Worm (Caenorhabditis elegans) whole organism, L3 larva: Measurements from ENCODE around the gene C37H5.5.

ENCODE experiments used
- R02D3.7 ChIP-seq: fragments of 150-350 bp; optimal IDR thresholded peaks from 2 replicates; lab custom pipeline; 2014; ENCODE audit warnings: missing biosample characterization, missing genetic modification characterization
- ZK546.5 ChIP-seq: sonication (generic microtip); optimal IDR thresholded peaks from 2 replicates; lab custom pipeline; 2017; ENCODE audit warnings: missing biosample characterization, missing genetic modification characterization
- aly-2 ChIP-seq: fragments of 150-350 bp; optimal IDR thresholded peaks from 2 replicates; lab custom pipeline; 2014; ENCODE audit warnings: missing biosample characterization, missing genetic modification characterization
- ceh-16 ChIP-seq: sonication (generic microtip); optimal IDR thresholded peaks from 2 replicates; lab custom pipeline; 2017; ENCODE audit warnings: missing biosample characterization, missing genetic modification characterization
- ceh-28 ChIP-seq: fragments of 150-350 bp; optimal IDR thresholded peaks from 2 replicates; lab custom pipeline; 2014; ENCODE audit warnings: missing biosample characterization, missing genetic modification reagents, missing genetic modification characterization
- ceh-82 ChIP-seq: fragments of 150-350 bp; optimal IDR thresholded peaks from 2 replicates; lab custom pipeline; 2014; ENCODE audit warnings: missing biosample characterization, missing genetic modification characterization
- ceh-9 ChIP-seq: sonication (generic microtip); optimal IDR thresholded peaks from 2 replicates; lab custom pipeline; 2018; ENCODE audit warnings: missing biosample characterization, missing genetic modification characterization
- daf-12 ChIP-seq: fragments of 150-350 bp; optimal IDR thresholded peaks from 2 replicates; lab custom pipeline; 2014; ENCODE audit warnings: missing biosample characterization, missing genetic modification reagents, missing genetic modification characterization
- egl-27 ChIP-seq: sonication (generic microtip); optimal IDR thresholded peaks from 4 replicates; lab custom pipeline; 2017; ENCODE audit warnings: missing biosample characterization, missing genetic modification reagents, missing genetic modification characterization
- egl-5 ChIP-seq: fragments of 150-350 bp; optimal IDR thresholded peaks from 2 replicates; lab custom pipeline; 2017; ENCODE audit warnings: missing biosample characterization, missing genetic modification reagents, missing genetic modification characterization, inconsistent platforms
- elt-1 ChIP-seq: fragments of 150-350 bp; optimal IDR thresholded peaks from 2 replicates; lab custom pipeline; 2014; ENCODE audit warnings: missing biosample characterization, missing genetic modification characterization
- elt-2 ChIP-seq: sonication (generic microtip); optimal IDR thresholded peaks from 2 replicates; lab custom pipeline; 2016; ENCODE audit warnings: missing genetic modification reagents, mild to moderate bottlenecking, missing genetic modification characterization, missing compliant biosample characterization
- elt-3 ChIP-seq, 3 experiments: fragments of 150-350 bp in 1 of 3; sonication (generic microtip) in 2 of 3; optimal IDR thresholded peaks; 2 replicates in 2 of 3; 4 replicates in 1 of 3; lab custom pipeline; 2014 to 2017; ENCODE audit warnings: missing biosample characterization in 3 of 3, missing genetic modification characterization in 3 of 3
- fkh-2 ChIP-seq: fragments of 150-350 bp; optimal IDR thresholded peaks from 2 replicates; lab custom pipeline; 2014; ENCODE audit warnings: missing biosample characterization, missing genetic modification reagents, missing genetic modification characterization
- fos-1 ChIP-seq: fragments of 150-350 bp; optimal IDR thresholded peaks from 2 replicates; lab custom pipeline; 2014; ENCODE audit warnings: missing biosample characterization, missing genetic modification characterization
- jun-1 ChIP-seq: fragments of 150-350 bp; optimal IDR thresholded peaks from 2 replicates; lab custom pipeline; 2014; ENCODE audit warnings: missing biosample characterization, missing genetic modification reagents, missing genetic modification characterization
- lin-15B ChIP-seq: fragments of 150-350 bp; optimal IDR thresholded peaks from 2 replicates; lab custom pipeline; 2014; ENCODE audit warnings: missing biosample characterization, missing genetic modification characterization
- lin-39 ChIP-seq: fragments of 150-350 bp; optimal IDR thresholded peaks from 2 replicates; lab custom pipeline; 2018; ENCODE audit warnings: missing biosample characterization, missing genetic modification reagents, missing genetic modification characterization
- lsy-12 ChIP-seq: sonication (generic microtip); optimal IDR thresholded peaks from 2 replicates; lab custom pipeline; 2016; ENCODE audit warnings: mild to moderate bottlenecking, missing genetic modification characterization, missing compliant biosample characterization
- mdl-1 ChIP-seq: fragments of 150-350 bp; optimal IDR thresholded peaks from 2 replicates; lab custom pipeline; 2014; ENCODE audit warnings: missing biosample characterization, missing genetic modification characterization
- mml-1 ChIP-seq: fragments of 150-350 bp; sonication (generic microtip); optimal IDR thresholded peaks from 3 replicates; lab custom pipeline; 2014; ENCODE audit warnings: missing biosample characterization, missing genetic modification characterization
- nfya-1 ChIP-seq: sonication (generic microtip); optimal IDR thresholded peaks from 2 replicates; lab custom pipeline; 2017; ENCODE audit warnings: missing genetic modification characterization, mild to moderate bottlenecking, missing compliant biosample characterization, antibody characterized with exemption, moderate library complexity; ENCODE audit not compliant: insufficient read depth
- nhr-11 ChIP-seq: fragments of 150-350 bp; optimal IDR thresholded peaks from 2 replicates; lab custom pipeline; 2014; ENCODE audit warnings: missing biosample characterization, missing genetic modification characterization
- nhr-12 ChIP-seq: fragments of 150-350 bp; optimal IDR thresholded peaks from 2 replicates; lab custom pipeline; 2014; ENCODE audit warnings: missing biosample characterization, missing genetic modification characterization
- nhr-237 ChIP-seq: fragments of 150-350 bp; optimal IDR thresholded peaks from 2 replicates; lab custom pipeline; 2014; ENCODE audit warnings: missing biosample characterization, missing genetic modification characterization
- nhr-25 ChIP-seq: sonication (generic microtip); optimal IDR thresholded peaks from 2 replicates; lab custom pipeline; 2017; ENCODE audit warnings: missing biosample characterization, missing genetic modification characterization
- nhr-28 ChIP-seq: fragments of 150-350 bp; optimal IDR thresholded peaks from 2 replicates; lab custom pipeline; 2014; ENCODE audit warnings: missing biosample characterization, missing genetic modification characterization
- nhr-76 ChIP-seq: fragments of 150-350 bp; sonication (generic microtip); optimal IDR thresholded peaks from 5 replicates; lab custom pipeline; 2014; ENCODE audit warnings: missing biosample characterization, missing genetic modification characterization
- nhr-77 ChIP-seq: fragments of 150-350 bp; optimal IDR thresholded peaks from 2 replicates; lab custom pipeline; 2014; ENCODE audit warnings: missing biosample characterization, missing genetic modification characterization
- pha-4 ChIP-seq: fragments of 150-350 bp; optimal IDR thresholded peaks from 2 replicates; lab custom pipeline; 2014; ENCODE audit warnings: missing biosample characterization, missing genetic modification reagents, missing genetic modification characterization
- sea-2 ChIP-seq: fragments of 150-350 bp; sonication (generic microtip); optimal IDR thresholded peaks from 4 replicates; lab custom pipeline; 2014; ENCODE audit warnings: missing biosample characterization, missing genetic modification reagents, missing genetic modification characterization
- snpc-4 ChIP-seq: fragments of 150-350 bp; optimal IDR thresholded peaks from 2 replicates; lab custom pipeline; 2014; ENCODE audit warnings: missing biosample characterization, missing genetic modification characterization
- tbx-2 ChIP-seq: sonication (generic microtip); optimal IDR thresholded peaks from 2 replicates; lab custom pipeline; 2016; ENCODE audit warnings: mild to moderate bottlenecking, missing genetic modification characterization, missing compliant biosample characterization
- unc-39 ChIP-seq: sonication (generic microtip); optimal IDR thresholded peaks from 4 replicates; lab custom pipeline; 2017; ENCODE audit warnings: missing biosample characterization, missing genetic modification characterization
- unc-62 ChIP-seq: fragments of 150-350 bp; sonication (generic microtip); optimal IDR thresholded peaks from 4 replicates; lab custom pipeline; 2014; ENCODE audit warnings: missing biosample characterization, missing genetic modification reagents, missing genetic modification characterization
- zag-1 ChIP-seq: fragments of 150-350 bp; optimal IDR thresholded peaks from 2 replicates; lab custom pipeline; 2014; ENCODE audit warnings: missing biosample characterization, missing genetic modification characterization
- ztf-4 ChIP-seq: fragments of 150-350 bp; optimal IDR thresholded peaks from 2 replicates; lab custom pipeline; 2014; ENCODE audit warnings: missing biosample characterization, missing genetic modification characterization

The C37H5.5 gene

ce11 chrV:4846507-4846906, 19.3 kb downstream of the C37H5.5 start:
- TF ChIP-seq sea-2 (GFP tag; lab: Kevin White, UChicago) (no peak), aly-2 (no peak), pha-4 (no peak), nhr-12 (no peak), lin-39 (no peak), fos-1 (no peak), elt-2 (tag; lab: Kevin White, UChicago) (no peak), ceh-82 (no peak), nfya-1 (tag; lab: Kevin White, UChicago) (no peak), ceh-9 (tag; lab: Kevin White, UChicago) (no peak), ZK546.5 (tag; lab: Kevin White, UChicago) (no peak), ceh-16 (no peak), mml-1 (no peak), zag-1 (tag; lab: Kevin White, UChicago) (no peak), nhr-25 (tag; lab: Kevin White, UChicago) (no peak), lsy-12 (tag; lab: Kevin White, UChicago) (no peak), ceh-28 (tag; lab: Kevin White, UChicago) (no peak), fkh-2 (tag; lab: Kevin White, UChicago) (no peak), snpc-4 (tag; lab: Kevin White, UChicago) (no peak)
- TF ChIP-seq, all 47 proteins: peak for 0

- TF ChIP-seq elt-2 (tag; lab: Kevin White, UChicago) (peak; percentile 7), pha-4 (peak; percentile 63), ceh-9 (tag; lab: Kevin White, UChicago) (no peak)
Observed at ce11 chrV:4847424-4847823, 20.3 kb downstream of the C37H5.5 start, which contains the start of gene abhd-5.1. Gene abhd-5.1, plus strand, starts transcription at chrV:4847653.

DNA sequence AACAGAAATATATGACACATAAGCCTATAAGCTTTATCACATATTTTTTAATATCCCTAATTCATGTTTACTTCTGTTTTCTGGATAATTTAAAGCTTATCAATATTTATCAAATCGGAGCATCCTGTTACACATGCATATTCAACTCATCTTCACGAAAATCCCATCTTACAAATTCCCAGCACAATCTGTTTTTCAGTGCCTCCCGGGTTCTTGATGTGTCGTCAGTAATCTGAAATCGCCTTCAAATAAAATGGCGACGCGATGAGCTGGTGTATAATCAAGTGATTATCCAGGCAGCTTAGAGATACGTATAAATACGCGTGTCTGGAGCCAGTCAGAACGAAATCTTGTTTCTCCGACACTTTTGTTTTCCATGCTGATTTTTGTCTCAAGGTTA, 23.3 kb downstream of the C37H5.5 start:
- no peak for TF ChIP-seq nhr-77
- TF ChIP-seq lsy-12 (tag; lab: Kevin White, UChicago): no peak
- TF ChIP-seq ceh-9 (tag; lab: Kevin White, UChicago): no peak
- TF ChIP-seq nhr-28 (tag; lab: Kevin White, UChicago): no peak
- no peak for TF ChIP-seq zag-1 (tag; lab: Kevin White, UChicago)
- no peak for TF ChIP-seq fos-1
- TF ChIP-seq jun-1 (tag; lab: Kevin White, UChicago): no peak
- TF ChIP-seq nhr-11 (tag; lab: Kevin White, UChicago): no peak
- no peak for TF ChIP-seq tbx-2
- TF ChIP-seq pha-4: no peak
- no peak for TF ChIP-seq elt-1 (tag; lab: Kevin White, UChicago)
- TF ChIP-seq lin-15B (tag; lab: Kevin White, UChicago): no peak
- no peak for TF ChIP-seq daf-12 (tag; lab: Kevin White, UChicago)
- no peak for TF ChIP-seq mdl-1 (tag; lab: Kevin White, UChicago)
- TF ChIP-seq ceh-16: no peak
- no peak for TF ChIP-seq unc-39 (tag; lab: Kevin White, UChicago)
- TF ChIP-seq egl-5: no peak
- no peak for TF ChIP-seq aly-2
- TF ChIP-seq R02D3.7 (tag; lab: Kevin White, UChicago): no peak
- no peak for TF ChIP-seq nhr-237 (tag; lab: Kevin White, UChicago)
- TF ChIP-seq, all 47 proteins: peak for 0

DNA sequence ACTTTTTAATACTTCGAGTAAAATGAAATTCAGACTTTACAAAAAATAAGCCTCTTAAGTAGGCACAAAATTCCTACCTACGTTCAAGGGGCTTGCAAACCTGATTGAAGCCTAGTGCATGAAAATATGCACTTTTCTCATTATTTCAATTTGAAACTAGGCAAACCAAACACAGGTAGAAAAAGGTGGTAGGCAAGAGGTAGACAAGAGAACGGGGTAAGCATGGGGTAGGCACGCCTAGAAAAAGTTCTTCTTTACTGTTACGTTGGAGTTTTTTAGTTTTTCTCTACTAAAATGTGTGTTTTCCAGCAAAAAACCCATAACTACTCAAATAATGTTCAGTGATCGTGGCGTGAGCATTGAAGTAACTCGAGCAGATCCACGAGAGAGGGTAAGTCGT, 24.0 kb downstream of the C37H5.5 start, which contains the start of gene nex-4:
Gene nex-4, plus strand, starts transcription at position 301 of the 400 bp plus-strand sequence.
- no peak for TF ChIP-seq elt-3 (tag; optimal IDR thresholded peaks at IDR 0.05; lab: Kevin White, UChicago)
- no peak for TF ChIP-seq tbx-2
- TF ChIP-seq egl-27 (tag; lab: Kevin White, UChicago): no peak
- no peak for TF ChIP-seq jun-1 (tag; lab: Kevin White, UChicago)

ce11 chrV:4851969-4852368, 24.8 kb downstream of the C37H5.5 start:
- no peak for TF ChIP-seq nhr-28 (tag; lab: Kevin White, UChicago)
- no peak for TF ChIP-seq nhr-76 (tag; lab: Kevin White, UChicago)
- no peak for TF ChIP-seq fos-1
- no peak for TF ChIP-seq sea-2 (GFP tag; lab: Kevin White, UChicago)
- TF ChIP-seq snpc-4 (tag; lab: Kevin White, UChicago): no peak
- no peak for TF ChIP-seq unc-62 (GFP tag; lab: Kevin White, UChicago)
- TF ChIP-seq ztf-4 (tag; lab: Kevin White, UChicago): no peak
